Worm (Caenorhabditis elegans): ENCODE data around the gene spt-4.

- no peak for TF ChIP-seq nhr-11 (tag; optimal IDR thresholded peaks at IDR 0.05)
- no peak for TF ChIP-seq nhr-77 (tag; optimal IDR thresholded peaks at IDR 0.05)
- no peak for TF ChIP-seq eor-1 (tag; optimal IDR thresholded peaks at IDR 0.05)
- TF ChIP-seq lsy-12 (tag; optimal IDR thresholded peaks at IDR 0.05) = no peak
Observed at ce11 chrIII:29626-30025, 39.9 kb downstream of the spt-4 start.

All from whole organism, L3 larva.